Fruit fly (Drosophila melanogaster) whole organism, pupa: ENCODE data around the gene B9d2.

Experiments used
- CG10348 ChIP-seq: fragments of 200-800 bp; sonication (Bioruptor generic); IDR thresholded peaks from 2 replicates; pipeline ENCODE4 v1.3.6; 2022; ENCODE audit warnings: missing biosample characterization, missing genetic modification characterization
- CG13204 ChIP-seq: fragments of 200-800 bp; sonication (Bioruptor generic); optimal IDR thresholded peaks from 2 replicates; lab custom pipeline; 2018; ENCODE audit warnings: missing biosample characterization, mild to moderate bottlenecking, missing genetic modification characterization, moderate library complexity
- CG14655 ChIP-seq: fragments of 200-800 bp; sonication (Bioruptor generic); optimal IDR thresholded peaks from 3 replicates; lab custom pipeline; 2017; ENCODE audit warnings: mild to moderate bottlenecking, missing biosample characterization, missing genetic modification reagents, missing genetic modification characterization
- CG15710 ChIP-seq: fragments of 200-800 bp; sonication (Bioruptor generic); optimal IDR thresholded peaks from 2 replicates; lab custom pipeline; 2018; ENCODE audit warnings: missing biosample characterization, mild to moderate bottlenecking, missing genetic modification characterization, moderate library complexity
- CG17806 ChIP-seq: fragments of 200-800 bp; sonication (Bioruptor generic); optimal IDR thresholded peaks from 2 replicates; lab custom pipeline; 2018; ENCODE audit warnings: missing biosample characterization, mild to moderate bottlenecking, missing genetic modification characterization, moderate library complexity
- CG32121 ChIP-seq: fragments of 200-800 bp; sonication (Bioruptor generic); IDR thresholded peaks from 2 replicates; pipeline ENCODE4 v1.3.6; 2022; ENCODE audit warnings: missing biosample characterization, missing genetic modification characterization
- CG34367 ChIP-seq: fragments of 200-800 bp; sonication (Bioruptor generic); optimal IDR thresholded peaks from 2 replicates; lab custom pipeline; 2018; ENCODE audit warnings: missing biosample characterization, mild to moderate bottlenecking, missing genetic modification characterization
- CG4496 ChIP-seq: fragments of 200-800 bp; sonication (Bioruptor generic); IDR thresholded peaks from 3 replicates; pipeline ENCODE4 v1.3.6; 2022; ENCODE audit warnings: missing biosample characterization, missing genetic modification characterization
- CG8159 ChIP-seq: fragments of 200-800 bp; sonication (Bioruptor generic); optimal IDR thresholded peaks from 3 replicates; lab custom pipeline; 2018; ENCODE audit warnings: missing biosample characterization, mild to moderate bottlenecking, missing genetic modification characterization, moderate library complexity
- CG8301 ChIP-seq: fragments of 200-800 bp; sonication (Bioruptor generic); optimal IDR thresholded peaks from 2 replicates; lab custom pipeline; 2018; ENCODE audit warnings: missing biosample characterization, mild to moderate bottlenecking, missing genetic modification characterization
- CG9948 ChIP-seq: fragments of 200-800 bp; sonication (Bioruptor generic); optimal IDR thresholded peaks from 2 replicates; lab custom pipeline; 2018; ENCODE audit warnings: missing biosample characterization, mild to moderate bottlenecking, missing genetic modification characterization, moderate library complexity
- EcR ChIP-seq: fragments of 200-800 bp; sonication (Bioruptor generic); optimal IDR thresholded peaks from 3 replicates; lab custom pipeline; 2019; ENCODE audit warnings: missing biosample characterization, missing genetic modification characterization, mild to moderate bottlenecking, moderate library complexity, missing genetic modification reagents
- Ets98B ChIP-seq: fragments of 200-800 bp; sonication (Bioruptor generic); IDR thresholded peaks from 2 replicates; pipeline ENCODE4 v1.3.6; 2022; ENCODE audit warnings: missing biosample characterization, missing genetic modification characterization
- Pif1A ChIP-seq: fragments of 200-800 bp; sonication (Bioruptor generic); optimal IDR thresholded peaks from 3 replicates; lab custom pipeline; 2016; ENCODE audit warnings: missing biosample characterization, missing genetic modification characterization
- Snoo ChIP-seq: fragments of 200-800 bp; sonication (Bioruptor generic); optimal IDR thresholded peaks from 3 replicates; lab custom pipeline; 2017; ENCODE audit warnings: missing biosample characterization, mild to moderate bottlenecking, missing genetic modification characterization, inconsistent platforms
- fd96Ca ChIP-seq: fragments of 200-800 bp; sonication (Bioruptor generic); IDR thresholded peaks from 3 replicates; pipeline ENCODE4 v1.3.6; 2022; ENCODE audit warnings: missing biosample characterization, missing genetic modification characterization
- gl ChIP-seq: fragments of 200-800 bp; sonication (Bioruptor generic); optimal IDR thresholded peaks from 2 replicates; lab custom pipeline; 2018; ENCODE audit warnings: missing biosample characterization, mild to moderate bottlenecking, missing genetic modification characterization
- rn ChIP-seq: fragments of 200-800 bp; sonication (Bioruptor generic); IDR thresholded peaks from 2 replicates; pipeline ENCODE4 v1.3.6; 2022; ENCODE audit warnings: missing biosample characterization, missing genetic modification characterization

The B9d2 gene

DNA sequence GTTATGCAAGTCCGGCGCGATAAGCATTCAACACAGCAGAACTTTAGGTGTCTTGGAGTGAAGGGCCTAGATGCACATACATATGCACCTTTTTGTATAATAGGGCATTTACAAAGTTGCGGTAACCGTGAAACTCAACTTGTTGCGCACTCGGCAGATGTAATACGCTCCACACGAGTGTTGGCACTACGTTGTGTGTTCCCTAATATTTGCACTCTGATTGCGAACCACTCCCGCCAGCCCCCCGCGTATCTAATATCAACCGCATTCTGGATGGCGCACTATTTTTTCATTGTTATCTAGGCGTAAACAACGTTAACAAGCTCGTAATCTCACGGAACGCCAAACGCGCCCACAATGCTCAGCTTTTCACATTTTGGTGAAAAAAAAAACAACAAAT, 50.1 kb downstream of the B9d2 start:
- TF ChIP-seq fd96Ca (GFP tag; lab: Robert Waterston, UW), result 0 out of 3 replicates have a peak, but pooled peaks have one; percentile 23
- TF ChIP-seq CG4496 (GFP tag; lab: Robert Waterston, UW), result 0 out of 3 replicates have a peak, but pooled peaks have one; percentile 38
- no peak for TF ChIP-seq CG15710 (tag; lab: Kevin White, UChicago)

DNA sequence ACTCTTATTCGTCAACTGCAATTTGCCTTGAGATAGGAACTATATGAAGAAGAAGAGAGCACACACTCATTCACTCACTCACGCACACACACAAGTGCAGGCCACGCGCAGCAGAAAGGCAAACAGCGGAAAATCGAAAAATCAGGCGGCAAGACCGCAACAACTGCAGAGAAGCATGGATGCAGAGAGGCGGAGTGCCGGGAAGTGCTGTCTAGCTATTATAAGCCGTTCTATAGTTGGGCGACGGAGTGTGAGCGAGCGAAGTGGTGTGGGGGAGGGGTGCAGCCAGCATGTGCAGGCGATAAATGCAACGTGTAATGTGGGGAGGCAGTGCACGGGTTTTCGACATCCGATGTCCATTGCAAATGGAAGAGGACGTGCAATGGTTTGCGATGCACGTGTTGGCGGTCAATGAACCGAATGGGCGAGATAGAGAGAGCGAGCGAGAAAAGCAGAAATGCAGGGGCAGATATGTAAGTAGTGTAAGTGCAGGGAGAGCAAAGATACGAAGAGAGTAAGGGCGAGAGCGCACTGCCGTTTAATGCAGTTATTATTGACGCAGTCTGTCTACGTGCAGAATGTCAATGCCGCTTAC, 51.6 kb downstream of the B9d2 start:
- TF ChIP-seq CG8159 (tag; lab: Kevin White, UChicago), result no peak
- peak; percentile 57 for TF ChIP-seq CG4496 (GFP tag; lab: Robert Waterston, UW)
- TF ChIP-seq Pif1A (GFP tag; lab: Kevin White, UChicago), result no peak
- peak; percentile 72 for TF ChIP-seq CG13204
- peak; percentile 5 for TF ChIP-seq CG8301
- no peak for TF ChIP-seq CG9948 (tag; lab: Kevin White, UChicago)
- TF ChIP-seq gl (tag; lab: Kevin White, UChicago), result peak; percentile 1
- peak; percentile 29; the same call in 1 of the 3 replicates for TF ChIP-seq fd96Ca (GFP tag; lab: Robert Waterston, UW)
- TF ChIP-seq CG17806 (tag; lab: Kevin White, UChicago), result no peak
- no peak for TF ChIP-seq CG14655 (GFP tag; lab: Kevin White, UChicago)
- peak; percentile 56 for TF ChIP-seq Snoo
- no peak for TF ChIP-seq CG15710 (tag; lab: Kevin White, UChicago)
- no peak for TF ChIP-seq CG10348 (GFP tag; lab: Robert Waterston, UW)
- TF ChIP-seq Ets98B, result peak; percentile 47; the same call in 1 of the 2 replicates
- TF ChIP-seq rn (GFP tag; lab: Robert Waterston, UW), result no peak
- no peak for TF ChIP-seq CG34367
- peak; percentile 75 for TF ChIP-seq CG32121 (GFP tag; lab: Robert Waterston, UW)
- peak; percentile 100 for TF ChIP-seq EcR (GFP tag; lab: Kevin White, UChicago)
